Fruit fly (Drosophila melanogaster): ENCODE data around the gene CG43336.

DNA sequence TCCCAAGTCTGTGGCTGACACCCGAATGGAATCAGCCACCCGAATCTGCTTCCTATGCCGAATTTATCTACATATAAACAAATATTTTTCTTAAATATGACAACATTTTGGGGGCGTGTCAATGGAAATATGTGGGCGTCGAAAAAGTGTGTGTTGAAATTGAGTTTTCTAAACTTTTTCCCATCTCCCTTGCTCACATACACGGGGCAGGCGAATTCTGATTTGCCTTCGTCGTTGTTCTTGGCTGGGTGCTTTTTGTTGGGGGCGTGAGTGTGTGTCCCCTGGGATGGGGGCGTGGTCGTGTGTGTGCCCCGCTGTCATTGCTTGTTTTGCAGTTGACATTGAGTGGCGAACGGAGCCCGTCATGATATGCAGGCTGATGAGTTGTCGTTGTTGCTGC lies 19.3 kb upstream of the CG43336 start:
- no peak for TF ChIP-seq toy (GFP tag; IDR thresholded peaks at IDR 0.05)
- TF ChIP-seq nau (GFP tag; optimal IDR thresholded peaks at IDR 0.05), result no peak
- no peak for TF ChIP-seq CG1603 (tag; optimal IDR thresholded peaks at IDR 0.05)
- TF ChIP-seq CG6689 (GFP tag; IDR thresholded peaks at IDR 0.05), result no peak
- no peak for TF ChIP-seq CG10959 (GFP tag; IDR thresholded peaks at IDR 0.05)
- TF ChIP-seq Dad (GFP tag; optimal IDR thresholded peaks at IDR 0.05), result no peak
- TF ChIP-seq CG3065 (GFP tag; optimal IDR thresholded peaks at IDR 0.05), result peak; percentile 36
- TF ChIP-seq lov (optimal IDR thresholded peaks at IDR 0.05), result no peak
- TF ChIP-seq lov (GFP tag; IDR thresholded peaks at IDR 0.05), result no peak
- no peak for TF ChIP-seq CG14965 (GFP tag; optimal IDR thresholded peaks at IDR 0.05; ENCODE audit: borderline replicate concordance)
